Worm (Caenorhabditis elegans) whole organism, mixed stage, embryonic: ENCODE results near the gene str-8.
"Not testable (repeated sequence)": the region's sequence is repeated elsewhere in the genome, so short reads cannot be mapped to it uniquely, and the experiment has no call there.

Source experiments
- M03D4.4 ChIP-seq: sonication (generic microtip); optimal IDR thresholded peaks from 2 replicates; lab custom pipeline; 2017; ENCODE audit warnings: mild to moderate bottlenecking, missing genetic modification characterization, missing compliant biosample characterization
- bed-3 ChIP-seq: fragments of 200-800 bp; sonication (Bioruptor generic); optimal IDR thresholded peaks from 3 replicates; lab custom pipeline; 2018; ENCODE audit warnings: mild to moderate bottlenecking, missing genetic modification characterization, moderate library complexity, missing compliant biosample characterization
- blmp-1 ChIP-seq: fragments of 150-350 bp; optimal IDR thresholded peaks from 2 replicates; lab custom pipeline; 2014; ENCODE audit warnings: missing biosample characterization, missing genetic modification characterization
- ceh-43 ChIP-seq: fragments of 200-800 bp; sonication (Bioruptor generic); optimal IDR thresholded peaks from 2 replicates; lab custom pipeline; 2018; ENCODE audit warnings: mild to moderate bottlenecking, missing genetic modification characterization, moderate library complexity, missing compliant biosample characterization
- ceh-83 ChIP-seq: fragments of 200-800 bp; sonication (Bioruptor generic); optimal IDR thresholded peaks from 2 replicates; lab custom pipeline; 2018; ENCODE audit warnings: mild to moderate bottlenecking, missing genetic modification characterization, missing compliant biosample characterization
- cnd-1 ChIP-seq: fragments of 200-800 bp; sonication (Bioruptor generic); optimal IDR thresholded peaks from 2 replicates; lab custom pipeline; 2018; ENCODE audit warnings: mild to moderate bottlenecking, missing genetic modification characterization, missing compliant biosample characterization
- drap-1 ChIP-seq: fragments of 200-800 bp; sonication (Bioruptor generic); optimal IDR thresholded peaks from 3 replicates; lab custom pipeline; 2018; ENCODE audit warnings: mild to moderate bottlenecking, missing genetic modification characterization, missing compliant biosample characterization
- elt-1 ChIP-seq: sonication (generic microtip); optimal IDR thresholded peaks from 2 replicates; lab custom pipeline; 2017; ENCODE audit warnings: missing genetic modification characterization, mild to moderate bottlenecking, missing compliant biosample characterization, antibody characterized with exemption, moderate library complexity, borderline replicate concordance; ENCODE audit not compliant: insufficient read depth
- elt-3 ChIP-seq: fragments of 150-350 bp; optimal IDR thresholded peaks from 2 replicates; lab custom pipeline; 2014; ENCODE audit warnings: missing biosample characterization, missing genetic modification characterization
- ham-2 ChIP-seq: fragments of 200-800 bp; sonication (Bioruptor generic); optimal IDR thresholded peaks from 2 replicates; lab custom pipeline; 2018; ENCODE audit warnings: mild to moderate bottlenecking, missing genetic modification characterization, missing compliant biosample characterization
- hlh-1 ChIP-seq: fragments of 150-350 bp; optimal IDR thresholded peaks from 2 replicates; lab custom pipeline; 2014; ENCODE audit warnings: missing biosample characterization, missing genetic modification reagents, missing genetic modification characterization
- lin-13 ChIP-seq: fragments of 150-350 bp; optimal IDR thresholded peaks from 2 replicates; lab custom pipeline; 2014; ENCODE audit warnings: missing biosample characterization, missing genetic modification characterization
- lin-32 ChIP-seq: fragments of 200-800 bp; sonication (Bioruptor generic); optimal IDR thresholded peaks from 2 replicates; lab custom pipeline; 2018; ENCODE audit warnings: mild to moderate bottlenecking, missing genetic modification characterization, missing compliant biosample characterization
- lsy-2 ChIP-seq: fragments of 150-350 bp; optimal IDR thresholded peaks from 2 replicates; lab custom pipeline; 2014; ENCODE audit warnings: missing biosample characterization, missing genetic modification characterization
- mab-5 ChIP-seq: fragments of 150-350 bp; optimal IDR thresholded peaks from 2 replicates; lab custom pipeline; 2014; ENCODE audit warnings: missing biosample characterization, missing genetic modification characterization
- mep-1 ChIP-seq: fragments of 150-350 bp; optimal IDR thresholded peaks from 2 replicates; lab custom pipeline; 2017; ENCODE audit warnings: missing biosample characterization, missing genetic modification reagents, missing genetic modification characterization, inconsistent platforms
- mls-2 ChIP-seq: sonication (generic microtip); optimal IDR thresholded peaks from 2 replicates; lab custom pipeline; 2016; ENCODE audit warnings: mild to moderate bottlenecking, missing genetic modification characterization, moderate library complexity, missing compliant biosample characterization
- nhr-12 ChIP-seq: fragments of 150-350 bp; optimal IDR thresholded peaks from 2 replicates; lab custom pipeline; 2014; ENCODE audit warnings: missing biosample characterization, missing genetic modification characterization
- nhr-2 ChIP-seq: fragments of 150-350 bp; optimal IDR thresholded peaks from 2 replicates; lab custom pipeline; 2014; ENCODE audit warnings: missing biosample characterization, missing genetic modification characterization
- nhr-237 ChIP-seq: fragments of 150-350 bp; optimal IDR thresholded peaks from 2 replicates; lab custom pipeline; 2014; ENCODE audit warnings: missing biosample characterization, missing genetic modification characterization
- nhr-28 ChIP-seq: fragments of 150-350 bp; optimal IDR thresholded peaks from 2 replicates; lab custom pipeline; 2014; ENCODE audit warnings: missing biosample characterization, missing genetic modification characterization
- nhr-76 ChIP-seq: sonication (generic microtip); optimal IDR thresholded peaks from 2 replicates; lab custom pipeline; 2017; ENCODE audit warnings: missing biosample characterization, missing genetic modification characterization
- pha-4 ChIP-seq: fragments of 150-350 bp; optimal IDR thresholded peaks from 2 replicates; lab custom pipeline; 2018; ENCODE audit warnings: missing biosample characterization, missing genetic modification reagents, missing genetic modification characterization
- sem-2 ChIP-seq: fragments of 200-800 bp; sonication (Bioruptor generic); optimal IDR thresholded peaks from 2 replicates; lab custom pipeline; 2018; ENCODE audit warnings: mild to moderate bottlenecking, missing genetic modification characterization, missing compliant biosample characterization
- snpc-4 ChIP-seq: fragments of 150-350 bp; optimal IDR thresholded peaks from 2 replicates; lab custom pipeline; 2014; ENCODE audit warnings: missing biosample characterization, missing genetic modification characterization
- sptf-1 ChIP-seq: sonication (generic microtip); optimal IDR thresholded peaks from 2 replicates; lab custom pipeline; 2017; ENCODE audit warnings: mild to moderate bottlenecking, missing genetic modification characterization, moderate library complexity, missing compliant biosample characterization
- tbx-8 ChIP-seq: fragments of 200-800 bp; sonication (Bioruptor generic); optimal IDR thresholded peaks from 2 replicates; lab custom pipeline; 2018; ENCODE audit warnings: mild to moderate bottlenecking, missing genetic modification characterization, moderate library complexity, missing compliant biosample characterization
- unc-120 ChIP-seq: sonication (generic microtip); optimal IDR thresholded peaks from 2 replicates; lab custom pipeline; 2017; ENCODE audit warnings: missing genetic modification characterization, missing compliant biosample characterization; ENCODE audit not compliant: poor library complexity, severe bottlenecking
- unc-39 ChIP-seq: fragments of 150-350 bp; optimal IDR thresholded peaks from 2 replicates; lab custom pipeline; 2014; ENCODE audit warnings: missing biosample characterization, missing genetic modification characterization
- unc-62 ChIP-seq: fragments of 150-350 bp; optimal IDR thresholded peaks from 2 replicates; lab custom pipeline; 2014; ENCODE audit warnings: missing biosample characterization, missing genetic modification reagents, missing genetic modification characterization
- zip-8 ChIP-seq: fragments of 150-350 bp; optimal IDR thresholded peaks from 2 replicates; lab custom pipeline; 2014; ENCODE audit warnings: missing biosample characterization, missing genetic modification characterization
- ztf-11 ChIP-seq: fragments of 150-350 bp; optimal IDR thresholded peaks from 2 replicates; lab custom pipeline; 2014; ENCODE audit warnings: missing biosample characterization, missing genetic modification characterization

Gene str-8

ce11 chrV:15733568-15733967 lies 21.3 kb upstream of the str-8 start, which contains the start of gene T23D5.3:
Gene T23D5.3, minus strand, starts transcription at chrV:15733668.
- no peak for TF ChIP-seq ham-2 (GFP tag; lab: Kevin White, UChicago)

DNA sequence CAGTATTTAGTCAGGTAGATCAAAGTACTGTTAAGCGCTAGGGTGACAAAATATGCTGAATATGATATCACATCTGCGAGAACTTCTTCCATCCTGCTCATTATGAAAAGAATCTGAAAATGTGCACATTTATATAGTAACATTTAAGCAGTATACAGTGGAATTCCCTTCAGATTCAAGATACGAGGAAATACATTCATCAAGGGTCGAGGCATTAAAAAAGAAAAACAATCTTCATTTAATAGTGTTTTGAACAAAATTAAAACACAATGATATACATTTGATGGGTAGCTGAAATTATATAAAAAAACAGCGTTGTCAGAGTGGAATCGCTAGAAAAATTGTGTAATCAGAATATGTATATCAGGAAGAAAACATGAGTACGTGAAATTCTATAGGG lies 19.1 kb upstream of the str-8 start, which contains the start of gene str-27:
TSS of gene str-27 (minus strand) at position 101 of the 400 bp plus-strand sequence.
- TF ChIP-seq M03D4.4 (tag; lab: Kevin White, UChicago): no peak
- TF ChIP-seq nhr-76 (tag; lab: Kevin White, UChicago): no peak
- no peak for TF ChIP-seq mep-1 (tag; lab: Kevin White, UChicago)
- TF ChIP-seq pha-4 (tag; lab: Kevin White, UChicago): no peak
- no peak for TF ChIP-seq mab-5 (tag; lab: Kevin White, UChicago)
- no peak for TF ChIP-seq elt-1
- TF ChIP-seq mls-2 (tag; lab: Kevin White, UChicago): no peak
- no peak for TF ChIP-seq lin-32 (GFP tag; lab: Kevin White, UChicago)
- TF ChIP-seq drap-1 (GFP tag; lab: Kevin White, UChicago): no peak
- TF ChIP-seq unc-120 (tag; lab: Kevin White, UChicago): no peak
- no peak for TF ChIP-seq snpc-4 (tag; lab: Kevin White, UChicago)
- TF ChIP-seq unc-39 (tag; lab: Kevin White, UChicago): no peak
- no peak for TF ChIP-seq blmp-1 (tag; lab: Kevin White, UChicago)
- TF ChIP-seq bed-3: no peak
- TF ChIP-seq zip-8 (tag; lab: Kevin White, UChicago): no peak

DNA sequence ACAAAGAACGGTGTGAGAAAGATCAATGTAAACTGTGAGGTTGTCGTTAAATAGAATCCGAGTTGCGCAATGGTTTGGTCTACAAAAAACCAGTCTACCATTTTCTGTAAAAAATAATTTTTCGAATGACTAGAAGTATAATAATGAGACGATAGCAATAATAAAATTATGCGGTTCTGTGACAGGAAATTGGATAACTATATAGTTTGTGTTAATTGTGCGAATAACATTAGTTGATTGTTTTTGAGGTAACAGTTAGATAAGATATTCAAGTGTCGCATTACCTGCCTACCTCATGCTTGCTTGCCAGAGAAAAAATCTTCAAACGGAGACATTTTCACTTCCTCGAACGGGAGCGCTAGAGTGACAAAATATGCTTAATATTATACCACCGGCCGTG lies 13.0 kb upstream of the str-8 start, which contains the start of gene str-18:
TSS of gene str-18 (minus strand) at position 101 of the 400 bp plus-strand sequence.
- TF ChIP-seq unc-62 (GFP tag; lab: Kevin White, UChicago) (no peak), nhr-12 (tag; lab: Kevin White, UChicago) (no peak), ceh-43 (GFP tag; lab: Kevin White, UChicago) (no peak), mab-5 (tag; lab: Kevin White, UChicago) (no peak), lsy-2 (tag; lab: Kevin White, UChicago) (no peak), sem-2 (GFP tag; lab: Kevin White, UChicago) (no peak), bed-3 (no peak), zip-8 (tag; lab: Kevin White, UChicago) (no peak), sptf-1 (tag; lab: Kevin White, UChicago) (no peak), tbx-8 (GFP tag; lab: Kevin White, UChicago) (no peak), nhr-2 (tag; lab: Kevin White, UChicago) (no peak), ztf-11 (tag; lab: Kevin White, UChicago) (no peak), nhr-237 (tag; lab: Kevin White, UChicago) (no peak), hlh-1 (tag; lab: Kevin White, UChicago) (no peak), lin-13 (tag; lab: Kevin White, UChicago) (no peak), lin-32 (GFP tag; lab: Kevin White, UChicago) (no peak), ceh-83 (GFP tag; lab: Kevin White, UChicago) (no peak), nhr-76 (tag; lab: Kevin White, UChicago) (no peak)

- not testable (repeated sequence) for TF ChIP-seq mab-5, cnd-1, elt-3 (tag; lab: Kevin White, UChicago)
Observed at ce11 chrV:15744366-15744765, 10.5 kb upstream of the str-8 start, which contains the start of gene str-19. Gene str-19, minus strand, starts transcription at chrV:15744466.

- TF ChIP-seq nhr-28; lin-13 (tag; lab: Kevin White, UChicago); elt-3 (tag; lab: Kevin White, UChicago): not testable (repeated sequence)
Observed at ce11 chrV:15748343-15748742, 6.5 kb upstream of the str-8 start, which contains the start of gene T23D5.8. Gene T23D5.8, minus strand, starts transcription at chrV:15748443.
